Fruit fly (Drosophila melanogaster): ENCODE data around the gene Cyp305a1.

Gene Cyp305a1

dm6 chr3L:19790929-19791687 lies 22.0 kb downstream of the Cyp305a1 start (continued):
- TF ChIP-seq luna (GFP tag; optimal IDR thresholded peaks at IDR 0.05): no peak
- peak; percentile 58 for TF ChIP-seq lab (GFP tag; optimal IDR thresholded peaks at IDR 0.05)
- no peak for TF ChIP-seq CG11456 (GFP tag; IDR thresholded peaks at IDR 0.05)
- no peak for TF ChIP-seq CG1024 (GFP tag; IDR thresholded peaks at IDR 0.05)
- peak in 1 of 2 experiments; percentile 61 for TF ChIP-seq Dfd (GFP tag; optimal IDR thresholded peaks at IDR 0.05)
- TF ChIP-seq CG30020 (tag; optimal IDR thresholded peaks at IDR 0.05): peak; percentile 37
- TF ChIP-seq CG12299 (tag; optimal IDR thresholded peaks at IDR 0.05): no peak
- peak; percentile 69 for TF ChIP-seq CG10979 (tag; optimal IDR thresholded peaks at IDR 0.05)
- peak; percentile 15 for TF ChIP-seq ab (GFP tag; optimal IDR thresholded peaks at IDR 0.05)
- TF ChIP-seq CG12071 (GFP tag; optimal IDR thresholded peaks at IDR 0.05): no peak
- TF ChIP-seq mam (GFP tag; optimal IDR thresholded peaks at IDR 0.05): peak; percentile 67
- TF ChIP-seq GATAe (GFP tag; conservative IDR thresholded peaks at IDR 0.05): no peak; the same call in 1 of the 2 replicates
- TF ChIP-seq Mes4 (GFP tag; optimal IDR thresholded peaks at IDR 0.05): peak; percentile 4
- TF ChIP-seq nmo (GFP tag; optimal IDR thresholded peaks at IDR 0.05): peak; percentile 82
- peak; percentile 21 for TF ChIP-seq CG4328 (GFP tag; optimal IDR thresholded peaks at IDR 0.05)
- TF ChIP-seq sens (GFP tag): peak; percentile 90
- peak; percentile 81 for TF ChIP-seq CG13775 (GFP tag; optimal IDR thresholded peaks at IDR 0.05)
- no peak for TF ChIP-seq fru (optimal IDR thresholded peaks at IDR 0.05)
- TF ChIP-seq CG6689 (GFP tag; IDR thresholded peaks at IDR 0.05): peak; percentile 60
- no peak for TF ChIP-seq repo (GFP tag; optimal IDR thresholded peaks at IDR 0.05)
- no peak for TF ChIP-seq YL-1 (GFP tag; optimal IDR thresholded peaks at IDR 0.05)
- peak; percentile 51; the same call in 2 of the 3 replicates for TF ChIP-seq CG7357 (GFP tag; IDR thresholded peaks at IDR 0.05)
- TF ChIP-seq CG15601 (tag; optimal IDR thresholded peaks at IDR 0.05): peak; percentile 34
- no peak for TF ChIP-seq CG14667 (GFP tag; IDR thresholded peaks at IDR 0.05)
- peak; percentile 46 for TF ChIP-seq CG11723 (GFP tag; optimal IDR thresholded peaks at IDR 0.05)
- peak; percentile 30 for TF ChIP-seq CG6654 (GFP tag; optimal IDR thresholded peaks at IDR 0.05)
- peak; percentile 19; the same call in 1 of the 2 replicates for TF ChIP-seq CG10366 (GFP tag; IDR thresholded peaks at IDR 0.05)
- TF ChIP-seq Kr (GFP tag; optimal IDR thresholded peaks at IDR 0.05): no peak
- TF ChIP-seq NC2β (GFP tag; optimal IDR thresholded peaks at IDR 0.05): peak; percentile 15
- peak; percentile 47; the same call in 1 of the 2 replicates for TF ChIP-seq ttk (GFP tag; IDR thresholded peaks at IDR 0.05)
- TF ChIP-seq ro (GFP tag; IDR thresholded peaks at IDR 0.05): 0 out of 2 replicates have a peak, but pooled peaks have one; percentile 20
- TF ChIP-seq ato (GFP tag; IDR thresholded peaks at IDR 0.05; ENCODE audit: partially characterized antibody): peak; percentile 45; the same call in 1 of the 2 replicates
- TF ChIP-seq sim (GFP tag; IDR thresholded peaks at IDR 0.05): no peak
- TF ChIP-seq CG6765 (GFP tag; optimal IDR thresholded peaks at IDR 0.05): peak; percentile 17
- peak; percentile 16 for TF ChIP-seq HmgZ (tag; optimal IDR thresholded peaks at IDR 0.05)
- peak in 1 of 2 experiments; percentile 88 for TF ChIP-seq eve (GFP tag; optimal IDR thresholded peaks at IDR 0.05)
- peak; percentile 28 for TF ChIP-seq trem (tag; optimal IDR thresholded peaks at IDR 0.05)
- peak; percentile 87 for TF ChIP-seq CG2120 (GFP tag; optimal IDR thresholded peaks at IDR 0.05)
- TF ChIP-seq Ssrp (tag; optimal IDR thresholded peaks at IDR 0.05): peak; percentile 64
- TF ChIP-seq CG15514 (GFP tag; optimal IDR thresholded peaks at IDR 0.05): peak; percentile 46
- no peak for TF ChIP-seq dan (GFP tag; IDR thresholded peaks at IDR 0.05)
- peak; percentile 9 for TF ChIP-seq CG12769 (tag; optimal IDR thresholded peaks at IDR 0.05)
- peak; percentile 66 for TF ChIP-seq slbo (GFP tag; IDR thresholded peaks at IDR 0.05)
- TF ChIP-seq Bdp1 (GFP tag; optimal IDR thresholded peaks at IDR 0.05): peak; percentile 40
- TF ChIP-seq tgo (GFP tag; IDR thresholded peaks at IDR 0.05): peak; percentile 26; the same call in 1 of the 3 replicates
- no peak for TF ChIP-seq ap (GFP tag; IDR thresholded peaks at IDR 0.05)
- peak; percentile 47 for TF ChIP-seq CG3847 (GFP tag; IDR thresholded peaks at IDR 0.05)
- TF ChIP-seq CG17568 (GFP tag; optimal IDR thresholded peaks at IDR 0.05): no peak
- peak; percentile 60 for TF ChIP-seq jing (GFP tag; optimal IDR thresholded peaks at IDR 0.05)
- TF ChIP-seq CG13296 (GFP tag; optimal IDR thresholded peaks at IDR 0.05): peak; percentile 45
